Worm (Caenorhabditis elegans) whole organism, early embryonic: ENCODE data around the gene math-16.

Experiments used
- F13C5.2 ChIP-seq: sonication (generic microtip); optimal IDR thresholded peaks from 2 replicates; lab custom pipeline; 2017; ENCODE audit warnings: mild to moderate bottlenecking, missing genetic modification characterization, inconsistent platforms, missing compliant biosample characterization
- aly-1 ChIP-seq: sonication (generic microtip); optimal IDR thresholded peaks from 2 replicates; lab custom pipeline; 2016; ENCODE audit warnings: missing genetic modification characterization, missing compliant biosample characterization
- ama-1 ChIP-seq: fragments of 150-350 bp; optimal IDR thresholded peaks from 2 replicates; lab custom pipeline; 2014
- ceh-36 ChIP-seq: sonication (generic microtip); optimal IDR thresholded peaks from 2 replicates; lab custom pipeline; 2016; ENCODE audit warnings: missing genetic modification characterization, inconsistent platforms, missing compliant biosample characterization
- flt-1 ChIP-seq: fragments of 200-800 bp; sonication (Bioruptor generic); IDR thresholded peaks from 2 replicates; pipeline ENCODE4 v1.3.6; 2022; ENCODE audit warnings: missing genetic modification characterization, missing compliant biosample characterization
- sea-1 ChIP-seq: fragments of 200-800 bp; sonication (Bioruptor generic); conservative IDR thresholded peaks from 2 replicates; pipeline ENCODE4 v1.3.6; 2022; ENCODE audit warnings: missing genetic modification characterization, missing compliant biosample characterization
- tbx-37 ChIP-seq: fragments of 200-800 bp; sonication (Bioruptor generic); conservative IDR thresholded peaks from 2 replicates; pipeline ENCODE4 v1.3.6; 2022; ENCODE audit warnings: missing genetic modification reagents, missing genetic modification characterization, missing compliant biosample characterization
- tra-4 ChIP-seq: sonication (generic microtip); optimal IDR thresholded peaks from 2 replicates; lab custom pipeline; 2017; ENCODE audit warnings: missing genetic modification characterization, missing compliant biosample characterization

ce11 chrII:1905104-1905503 is 26.5 kb upstream of the math-16 start, which contains the start of gene math-22:
- no peak for TF ChIP-seq F13C5.2 (tag; lab: Kevin White, UChicago)
- no peak for TF ChIP-seq flt-1 (GFP tag; lab: Robert Waterston, UW)
- TF ChIP-seq ceh-36 = no peak
- no peak for TF ChIP-seq ama-1 (lab: Kevin White, UChicago)
- TF ChIP-seq tra-4 (tag; lab: Kevin White, UChicago) = no peak
- TF ChIP-seq aly-1 (tag; lab: Kevin White, UChicago) = no peak
- no peak for TF ChIP-seq sea-1 (GFP tag; lab: Robert Waterston, UW)
- no peak for TF ChIP-seq tbx-37 (GFP tag; lab: Robert Waterston, UW)
